Fruit fly (Drosophila melanogaster) whole organism, embryonic: ENCODE results near the gene RPA3.

Source experiments
- ATbp ChIP-seq: fragments of 200-800 bp; sonication (Bioruptor generic); optimal IDR thresholded peaks from 2 replicates; lab custom pipeline; 2017; ENCODE audit warnings: missing biosample characterization, mild to moderate bottlenecking, missing genetic modification characterization, missing genetic modification reagents
- Bdp1 ChIP-seq: fragments of 200-800 bp; sonication (Bioruptor generic); optimal IDR thresholded peaks from 3 replicates; lab custom pipeline; 2016; ENCODE audit warnings: missing biosample characterization, missing genetic modification characterization
- Bteb2 ChIP-seq: fragments of 200-800 bp; sonication (Bioruptor generic); optimal IDR thresholded peaks from 2 replicates; lab custom pipeline; 2016; ENCODE audit warnings: missing biosample characterization, missing genetic modification characterization
- CG11093 ChIP-seq: fragments of 200-800 bp; sonication (Bioruptor generic); IDR thresholded peaks from 3 replicates; pipeline ENCODE4 v1.3.6; 2022; ENCODE audit warnings: missing biosample characterization, missing genetic modification characterization
- CG12155 ChIP-seq: fragments of 200-800 bp; sonication (Bioruptor generic); optimal IDR thresholded peaks from 3 replicates; lab custom pipeline; 2016; ENCODE audit warnings: missing biosample characterization, missing genetic modification characterization
- CG12219 ChIP-seq: fragments of 200-800 bp; sonication (Bioruptor generic); optimal IDR thresholded peaks from 3 replicates; lab custom pipeline; 2018; ENCODE audit warnings: missing biosample characterization, mild to moderate bottlenecking, missing genetic modification characterization
- CG12391 ChIP-seq: fragments of 200-800 bp; sonication (Bioruptor generic); optimal IDR thresholded peaks from 3 replicates; lab custom pipeline; 2018; ENCODE audit warnings: missing biosample characterization, mild to moderate bottlenecking, missing genetic modification characterization, moderate library complexity
- CG14014 ChIP-seq: fragments of 200-800 bp; sonication (Bioruptor generic); IDR thresholded peaks from 2 replicates; pipeline ENCODE4 v1.3.6; 2022; ENCODE audit warnings: missing biosample characterization, missing genetic modification characterization
- CG14965 ChIP-seq: fragments of 200-800 bp; sonication (Bioruptor generic); optimal IDR thresholded peaks from 2 replicates; lab custom pipeline; 2016; ENCODE audit warnings: missing biosample characterization, missing genetic modification characterization, borderline replicate concordance
- CG16813 ChIP-seq: fragments of 200-800 bp; sonication (Bioruptor generic); IDR thresholded peaks from 3 replicates; pipeline ENCODE4 v1.3.6; 2022; ENCODE audit warnings: missing biosample characterization, missing genetic modification characterization; ENCODE audit not compliant: partially characterized antibody
- CG17186 ChIP-seq: fragments of 200-800 bp; sonication (Bioruptor generic); optimal IDR thresholded peaks from 3 replicates; lab custom pipeline; 2017; ENCODE audit warnings: missing biosample characterization, missing genetic modification reagents, missing genetic modification characterization
- CG1792 ChIP-seq: fragments of 200-800 bp; sonication (Bioruptor generic); optimal IDR thresholded peaks from 2 replicates; lab custom pipeline; 2016; ENCODE audit warnings: missing biosample characterization, missing genetic modification characterization
- CG18011 ChIP-seq: fragments of 200-800 bp; sonication (Bioruptor generic); optimal IDR thresholded peaks from 2 replicates; lab custom pipeline; 2017; ENCODE audit warnings: missing biosample characterization, missing genetic modification characterization, mild to moderate bottlenecking, moderate library complexity, missing genotype
- CG18599 ChIP-seq: fragments of 200-800 bp; sonication (Bioruptor generic); optimal IDR thresholded peaks from 3 replicates; lab custom pipeline; 2017; ENCODE audit warnings: missing biosample characterization, missing genetic modification characterization, mild to moderate bottlenecking, moderate library complexity, missing genetic modification reagents
- CG2129 ChIP-seq: fragments of 200-800 bp; sonication (Bioruptor generic); IDR thresholded peaks from 2 replicates; pipeline ENCODE4 v1.3.6; 2022; ENCODE audit warnings: missing biosample characterization, missing genetic modification characterization; ENCODE audit not compliant: partially characterized antibody
- CG31224 ChIP-seq: fragments of 200-800 bp; sonication (Bioruptor generic); IDR thresholded peaks from 2 replicates; pipeline ENCODE4 v1.3.6; 2022; ENCODE audit warnings: missing biosample characterization, missing genetic modification characterization
- CG31365 ChIP-seq: fragments of 200-800 bp; sonication (Bioruptor generic); optimal IDR thresholded peaks from 2 replicates; lab custom pipeline; 2018; ENCODE audit warnings: missing biosample characterization, mild to moderate bottlenecking, missing genetic modification characterization
- CG34224 ChIP-seq: fragments of 200-800 bp; sonication (Bioruptor generic); IDR thresholded peaks from 3 replicates; pipeline ENCODE4 v1.3.6; 2022; ENCODE audit warnings: missing biosample characterization, missing genetic modification characterization; ENCODE audit not compliant: partially characterized antibody
- CG3838 ChIP-seq: fragments of 200-800 bp; sonication (Bioruptor generic); optimal IDR thresholded peaks from 3 replicates; lab custom pipeline; 2016; ENCODE audit warnings: missing biosample characterization, missing genetic modification characterization
- CG3995 ChIP-seq: fragments of 200-800 bp; sonication (Bioruptor generic); optimal IDR thresholded peaks from 3 replicates; lab custom pipeline; 2016; ENCODE audit warnings: missing biosample characterization, missing genetic modification characterization
- CG6689 ChIP-seq: fragments of 200-800 bp; sonication (Bioruptor generic); IDR thresholded peaks from 2 replicates; pipeline ENCODE4 v1.3.6; 2022; ENCODE audit warnings: missing biosample characterization, missing genetic modification characterization
- CG7786 ChIP-seq: fragments of 200-800 bp; sonication (Bioruptor generic); optimal IDR thresholded peaks from 2 replicates; lab custom pipeline; 2016; ENCODE audit warnings: missing biosample characterization, missing genetic modification characterization
- CG8089 ChIP-seq: fragments of 200-800 bp; sonication (Bioruptor generic); optimal IDR thresholded peaks from 3 replicates; lab custom pipeline; 2016; ENCODE audit warnings: missing biosample characterization, missing genetic modification characterization
- CG8478 ChIP-seq: fragments of >200 bp; optimal IDR thresholded peaks from 2 replicates; lab custom pipeline; 2018
- CG9932 ChIP-seq: fragments of 200-800 bp; sonication (Bioruptor generic); IDR thresholded peaks from 2 replicates; pipeline ENCODE4 v1.3.6; 2022; ENCODE audit warnings: missing biosample characterization, missing genetic modification characterization
- CTCF ChIP-seq: fragments of 200-800 bp; sonication (Bioruptor generic); optimal IDR thresholded peaks from 2 replicates; lab custom pipeline; 2017; ENCODE audit warnings: missing biosample characterization, mild to moderate bottlenecking, missing genetic modification characterization, moderate library complexity
- Chrac-16 ChIP-seq: fragments of 200-800 bp; sonication (Bioruptor generic); optimal IDR thresholded peaks from 3 replicates; lab custom pipeline; 2016; ENCODE audit warnings: missing biosample characterization, missing genetic modification characterization
- D19B ChIP-seq: fragments of 200-800 bp; sonication (Bioruptor generic); optimal IDR thresholded peaks from 2 replicates; lab custom pipeline; 2017; ENCODE audit warnings: missing biosample characterization, mild to moderate bottlenecking, missing genetic modification characterization
- Dll ChIP-seq: fragments of 200-800 bp; sonication (Bioruptor generic); IDR thresholded peaks from 4 replicates; pipeline ENCODE4 v1.3.6; 2022; ENCODE audit warnings: missing biosample characterization, missing genetic modification characterization; ENCODE audit not compliant: partially characterized antibody
- Drgx ChIP-seq: fragments of 200-800 bp; sonication (Bioruptor generic); IDR thresholded peaks from 2 replicates; pipeline ENCODE4 v1.3.6; 2022; ENCODE audit warnings: missing biosample characterization, missing genetic modification characterization
- HLH4C ChIP-seq: fragments of 200-800 bp; sonication (Bioruptor generic); IDR thresholded peaks from 3 replicates; pipeline ENCODE4 v1.3.6; 2022; ENCODE audit warnings: missing biosample characterization, missing genetic modification characterization; ENCODE audit not compliant: partially characterized antibody
- Jarid2 ChIP-seq: fragments of 200-800 bp; sonication (Bioruptor generic); optimal IDR thresholded peaks from 3 replicates; lab custom pipeline; 2017; ENCODE audit warnings: mild to moderate bottlenecking, missing biosample characterization, missing genetic modification reagents, missing genetic modification characterization
- Nf-YB ChIP-seq: fragments of 200-800 bp; sonication (Bioruptor generic); optimal IDR thresholded peaks from 3 replicates; lab custom pipeline; 2019; ENCODE audit warnings: missing biosample characterization, mild to moderate bottlenecking, missing genetic modification characterization, moderate library complexity
- Sin3A ChIP-seq: fragments of >200 bp; optimal IDR thresholded peaks from 2 replicates; lab custom pipeline; 2018
- ap ChIP-seq: fragments of 200-800 bp; sonication (Bioruptor generic); IDR thresholded peaks from 2 replicates; pipeline ENCODE4 v1.3.6; 2022; ENCODE audit warnings: missing biosample characterization, missing genetic modification characterization
- chif ChIP-seq, 2 experiments: fragments of 200-800 bp; sonication (Bioruptor generic); optimal IDR thresholded peaks; 3 replicates each; lab custom pipeline; 2016; ENCODE audit warnings: missing biosample characterization in 2 of 2, missing genetic modification characterization in 2 of 2
- chm ChIP-seq: fragments of 200-800 bp; sonication (Bioruptor generic); IDR thresholded peaks from 2 replicates; pipeline ENCODE4 v1.3.6; 2022; ENCODE audit warnings: missing biosample characterization, missing genetic modification characterization
- corto ChIP-seq: fragments of 200-800 bp; sonication (Bioruptor generic); optimal IDR thresholded peaks from 2 replicates; lab custom pipeline; 2016; ENCODE audit warnings: missing biosample characterization, mild to moderate bottlenecking, missing genetic modification characterization, moderate library complexity
- crc ChIP-seq: fragments of 200-800 bp; sonication (Bioruptor generic); optimal IDR thresholded peaks from 2 replicates; lab custom pipeline; 2016; ENCODE audit warnings: missing biosample characterization, missing genetic modification characterization
- dan ChIP-seq: fragments of 200-800 bp; sonication (Bioruptor generic); IDR thresholded peaks from 2 replicates; pipeline ENCODE4 v1.3.6; 2022; ENCODE audit warnings: missing biosample characterization, missing genetic modification characterization
- dati ChIP-seq: fragments of 200-800 bp; sonication (Bioruptor generic); IDR thresholded peaks from 2 replicates; pipeline ENCODE4 v1.3.6; 2022; ENCODE audit warnings: missing biosample characterization, missing genetic modification characterization
- gsb ChIP-seq: fragments of 200-800 bp; sonication (Bioruptor generic); IDR thresholded peaks from 2 replicates; pipeline ENCODE4 v1.3.6; 2022; ENCODE audit warnings: missing biosample characterization, missing genetic modification characterization
- ham ChIP-seq: fragments of 200-800 bp; sonication (Bioruptor generic); IDR thresholded peaks from 2 replicates; pipeline ENCODE4 v1.3.6; 2022; ENCODE audit warnings: missing biosample characterization, missing genetic modification characterization
- kay ChIP-seq: fragments of 200-800 bp; sonication (Bioruptor generic); optimal IDR thresholded peaks from 2 replicates; lab custom pipeline; 2016; ENCODE audit warnings: missing biosample characterization, missing genetic modification characterization
- ken ChIP-seq: fragments of 200-800 bp; sonication (Bioruptor generic); IDR thresholded peaks from 3 replicates; pipeline ENCODE4 v1.3.6; 2022; ENCODE audit warnings: missing biosample characterization, missing genetic modification characterization
- psq ChIP-seq: fragments of 200-800 bp; sonication (Bioruptor generic); optimal IDR thresholded peaks from 2 replicates; lab custom pipeline; 2017; ENCODE audit warnings: missing biosample characterization, missing genetic modification characterization
- stwl ChIP-seq: fragments of 200-800 bp; sonication (Bioruptor generic); optimal IDR thresholded peaks from 3 replicates; lab custom pipeline; 2018; ENCODE audit warnings: missing biosample characterization, mild to moderate bottlenecking, missing genetic modification characterization, moderate library complexity
- toy ChIP-seq: fragments of 200-800 bp; sonication (Bioruptor generic); IDR thresholded peaks from 2 replicates; pipeline ENCODE4 v1.3.6; 2022; ENCODE audit warnings: missing biosample characterization, missing genetic modification characterization
- vnd ChIP-seq: fragments of 200-800 bp; sonication (Bioruptor generic); IDR thresholded peaks from 3 replicates; pipeline ENCODE4 v1.3.6; 2022; ENCODE audit warnings: missing biosample characterization, missing genetic modification characterization; ENCODE audit not compliant: partially characterized antibody
- wdn ChIP-seq: fragments of 200-800 bp; sonication (Bioruptor generic); IDR thresholded peaks from 2 replicates; pipeline ENCODE4 v1.3.6; 2022; ENCODE audit warnings: missing biosample characterization, missing genetic modification characterization
- z ChIP-seq: fragments of 200-800 bp; sonication (Bioruptor generic); IDR thresholded peaks from 3 replicates; pipeline ENCODE4 v1.3.6; 2022; ENCODE audit warnings: missing biosample characterization, missing genetic modification characterization

Gene RPA3

dm6 chrX:11622649-11623425 lies 7.2 kb upstream of the RPA3 start (continued):
- TF ChIP-seq vnd (GFP tag; lab: Robert Waterston, UW) (no peak), D19B (GFP tag; lab: Kevin White, UChicago) (peak; percentile 2), CG12391 (tag; lab: Kevin White, UChicago) (peak; percentile 76), CG8089 (GFP tag; lab: Kevin White, UChicago) (peak; percentile 71), CG9932 (GFP tag; lab: Robert Waterston, UW) (peak; percentile 87), stwl (no peak), gsb (peak; percentile 68), ham (GFP tag; lab: Robert Waterston, UW) (no peak), chif (GFP tag; optimal IDR thresholded peaks at IDR 0.05; lab: Kevin White, UChicago) (peak; percentile 52 to 80), Dll (GFP tag; lab: Robert Waterston, UW) (no peak), dan (GFP tag; lab: Robert Waterston, UW) (no peak), CG2129 (GFP tag; lab: Robert Waterston, UW) (no peak), CG7786 (GFP tag; lab: Kevin White, UChicago) (peak; percentile 62), chm (GFP tag; lab: Robert Waterston, UW) (no peak; the same call in 1 of the 2 replicates), HLH4C (GFP tag; lab: Robert Waterston, UW) (no peak), CG34224 (GFP tag; lab: Robert Waterston, UW) (no peak), CG18599 (GFP tag; lab: Kevin White, UChicago) (peak; percentile 72), CG14014 (peak; percentile 87), CG12219 (GFP tag; lab: Kevin White, UChicago) (peak; percentile 68), CG1792 (GFP tag; lab: Kevin White, UChicago) (peak; percentile 16), ATbp (peak; percentile 25), ap (GFP tag; lab: Robert Waterston, UW) (no peak), CG18011 (GFP tag; lab: Kevin White, UChicago) (no peak), toy (GFP tag; lab: Robert Waterston, UW) (peak; percentile 63; the same call in 1 of the 2 replicates), CG17186 (no peak), Bdp1 (GFP tag; lab: Kevin White, UChicago) (peak; percentile 28), CG11093 (GFP tag; lab: Robert Waterston, UW) (peak; percentile 23; the same call in 1 of the 3 replicates), Drgx (GFP tag; lab: Robert Waterston, UW) (peak; percentile 93), CG6689 (GFP tag; lab: Robert Waterston, UW) (peak; percentile 78), CG12155 (peak; percentile 65), CG3995 (GFP tag; lab: Kevin White, UChicago) (no peak), Bteb2 (GFP tag; lab: Kevin White, UChicago) (peak; percentile 77), Jarid2 (GFP tag; lab: Kevin White, UChicago) (no peak), CG3838 (peak; percentile 23), CG14965 (no peak), kay (peak; percentile 10), Sin3A (lab: Kevin White, UChicago) (no peak), CG16813 (GFP tag; lab: Robert Waterston, UW) (no peak), CG31365 (tag; lab: Kevin White, UChicago) (peak; percentile 42), corto (GFP tag; lab: Kevin White, UChicago) (peak; percentile 85), z (GFP tag; lab: Robert Waterston, UW) (no peak), crc (GFP tag; lab: Kevin White, UChicago) (peak; percentile 46), CTCF (GFP tag; lab: Kevin White, UChicago) (peak; percentile 16), ken (peak; percentile 45; the same call in 1 of the 3 replicates), Chrac-16 (GFP tag; lab: Kevin White, UChicago) (peak; percentile 65), Nf-YB (GFP tag; lab: Kevin White, UChicago) (peak; percentile 40), CG31224 (GFP tag; lab: Robert Waterston, UW) (peak; percentile 66), wdn (GFP tag; lab: Robert Waterston, UW) (peak; percentile 42; the same call in 1 of the 2 replicates), psq (GFP tag; lab: Kevin White, UChicago) (no peak), CG8478 (lab: Kevin White, UChicago) (no peak), dati (GFP tag; lab: Robert Waterston, UW) (no peak)
